Fruit fly (Drosophila melanogaster) Kc167 (cell line): ENCODE results near the gene N.

Experiments used
- Myc ChIP-seq: fragments of >200 bp; optimal IDR thresholded peaks from 2 replicates; lab custom pipeline; 2017; ENCODE audit warnings: missing external identifiers
- Sin3A ChIP-seq: fragments of >200 bp; optimal IDR thresholded peaks from 2 replicates; lab custom pipeline; 2018; ENCODE audit warnings: missing external identifiers
- h ChIP-seq: fragments of >200 bp; optimal IDR thresholded peaks from 3 replicates; lab custom pipeline; 2018; ENCODE audit warnings: missing external identifiers
- insv ChIP-seq: fragments of >200 bp; optimal IDR thresholded peaks from 3 replicates; lab custom pipeline; 2018; ENCODE audit warnings: missing external identifiers
- psq ChIP-seq: fragments of >200 bp; optimal IDR thresholded peaks from 2 replicates; lab custom pipeline; 2017; ENCODE audit warnings: missing external identifiers
- ttk ChIP-seq: sonication (Bioruptor generic); optimal IDR thresholded peaks from 2 replicates; lab custom pipeline; 2017; ENCODE audit warnings: missing external identifiers

The N gene

DNA sequence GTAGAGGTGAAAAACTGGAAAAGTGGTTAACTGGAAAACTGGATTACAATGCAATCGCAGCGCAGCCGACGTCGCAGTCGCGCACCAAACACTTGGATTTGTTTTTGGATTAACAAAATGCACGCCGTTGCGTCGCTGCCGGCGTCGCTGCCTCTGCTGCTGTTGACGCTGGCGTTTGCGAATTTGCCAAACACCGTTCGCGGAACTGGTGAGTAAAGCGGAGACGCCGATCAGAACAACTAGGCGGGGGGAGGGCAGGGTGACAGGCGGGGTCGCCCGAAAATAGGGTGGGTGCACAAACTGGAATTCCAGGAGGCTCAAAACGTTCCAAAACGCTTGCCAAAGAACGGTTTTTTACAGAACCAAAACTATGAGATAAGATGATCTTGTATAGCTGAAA, 950 bp downstream of the N start:
- TF ChIP-seq h: no peak

dm6 chrX:3136338-3137086, 1.8 kb downstream of the N start:
- TF ChIP-seq psq (lab: Kevin White, UChicago) (no peak), Sin3A (lab: Kevin White, UChicago) (no peak), h (no peak), ttk (lab: Kevin White, UChicago) (no peak), Myc (lab: Kevin White, UChicago) (no peak)

- TF ChIP-seq ttk (lab: Kevin White, UChicago) (no peak), insv (lab: Kevin White, UChicago) (no peak)
Observed at dm6 chrX:3137853-3138418, 3.3 kb downstream of the N start.

- no peak for TF ChIP-seq Myc (lab: Kevin White, UChicago)
Observed at dm6 chrX:3139961-3140360, 5.3 kb downstream of the N start.

DNA sequence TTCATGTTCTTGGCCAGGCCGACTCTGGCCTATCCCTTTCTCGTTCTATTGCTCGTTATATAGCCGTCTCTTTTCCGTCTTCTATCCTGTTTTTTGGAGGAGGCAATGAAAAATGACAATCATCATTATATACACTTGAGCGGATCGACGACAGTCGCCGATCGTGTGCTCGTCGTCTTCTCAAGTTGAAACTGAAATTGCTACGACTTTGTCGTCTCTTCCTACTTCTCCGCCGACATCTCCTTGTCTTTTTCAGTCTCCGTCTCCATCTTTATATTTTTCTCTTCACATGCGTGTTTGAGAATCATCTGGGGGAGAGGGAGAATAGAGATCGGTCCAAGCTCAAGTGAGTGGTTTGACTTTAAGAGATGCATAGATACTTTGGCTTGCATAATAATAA, 6.1 kb downstream of the N start:
- no peak for TF ChIP-seq insv (lab: Kevin White, UChicago)
- no peak for TF ChIP-seq ttk (lab: Kevin White, UChicago)
- TF ChIP-seq Sin3A (lab: Kevin White, UChicago): no peak
- no peak for TF ChIP-seq Myc (lab: Kevin White, UChicago)

DNA sequence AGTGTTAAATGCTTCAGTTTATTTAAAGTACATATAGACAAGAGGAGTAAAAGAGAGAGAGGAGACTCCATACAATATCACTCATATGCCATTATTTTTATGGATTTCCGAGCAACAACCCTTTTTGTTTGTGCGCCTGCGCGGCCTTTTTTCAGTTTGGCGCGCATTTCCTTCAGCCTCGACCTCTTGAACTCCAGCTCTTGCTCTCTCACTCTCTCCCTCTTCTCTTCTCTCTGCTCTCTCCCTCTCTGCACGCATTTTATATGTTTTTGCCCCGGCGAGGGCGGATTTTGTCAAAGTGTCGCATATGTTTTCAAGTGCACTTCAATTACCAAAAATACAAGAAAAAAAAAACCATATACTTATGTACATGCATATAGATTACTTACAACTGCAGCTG, 7.4 kb downstream of the N start:
- no peak for TF ChIP-seq insv (lab: Kevin White, UChicago)

DNA sequence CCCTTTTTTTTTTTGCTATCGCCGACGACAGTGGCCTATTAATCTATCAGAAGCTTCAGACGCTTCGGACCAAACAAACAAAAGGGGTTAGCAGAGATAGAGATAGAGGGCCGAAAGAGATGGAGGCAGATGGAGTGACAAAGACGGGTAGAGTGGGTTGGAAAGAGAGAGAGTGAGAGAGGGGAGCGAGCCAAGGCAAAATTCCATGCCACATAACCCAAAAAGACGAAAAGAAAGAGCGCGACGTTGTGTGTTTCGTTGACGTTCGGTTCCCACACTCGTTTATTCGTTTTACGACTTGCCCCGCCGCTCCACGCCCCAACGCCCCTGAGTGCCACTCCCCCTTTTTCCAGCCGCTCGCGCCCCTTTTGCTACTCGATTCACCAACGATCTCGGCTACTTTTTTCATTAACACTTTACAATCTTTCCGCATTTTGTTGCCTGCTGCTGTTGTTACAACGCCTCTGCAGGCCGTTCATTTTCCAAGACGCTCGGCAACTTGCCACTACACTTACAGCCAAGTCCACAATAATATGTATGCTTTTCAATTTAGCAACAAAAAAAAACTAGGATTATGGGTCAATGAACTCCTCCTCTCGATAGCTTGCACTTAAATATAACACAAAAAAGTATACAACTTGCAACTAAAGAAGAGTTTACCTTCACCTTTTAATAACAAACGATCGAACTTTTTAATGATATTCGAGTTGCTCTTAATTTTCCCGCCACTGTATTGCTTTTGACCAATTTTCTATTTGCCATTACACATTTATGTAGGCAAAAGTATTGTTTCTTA, 8.8 kb downstream of the N start:
- TF ChIP-seq ttk (lab: Kevin White, UChicago): no peak
- TF ChIP-seq insv (lab: Kevin White, UChicago): no peak
- no peak for TF ChIP-seq Myc (lab: Kevin White, UChicago)

DNA sequence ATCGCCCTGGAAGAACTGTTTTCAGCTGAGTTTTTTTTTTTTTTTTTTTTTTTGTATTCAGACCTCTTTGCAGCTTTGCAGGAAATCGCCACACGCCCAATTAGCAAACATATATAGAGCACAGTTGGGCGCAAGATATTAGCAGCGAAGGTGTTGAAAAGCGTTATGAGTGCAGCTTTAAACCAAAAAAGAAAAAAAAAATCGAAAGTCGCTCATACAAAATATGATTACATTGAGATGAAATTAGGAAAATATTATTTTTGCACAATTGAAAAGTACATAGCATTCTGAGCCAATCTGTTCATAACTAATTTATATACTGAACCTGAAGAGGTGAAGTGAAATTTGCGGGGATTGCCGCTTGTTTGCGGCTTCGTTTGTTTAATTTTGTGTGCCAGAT, 12.3 kb downstream of the N start:
- no peak for TF ChIP-seq Sin3A (lab: Kevin White, UChicago)
- no peak for TF ChIP-seq insv (lab: Kevin White, UChicago)
- no peak for TF ChIP-seq ttk (lab: Kevin White, UChicago)
- no peak for TF ChIP-seq Myc (lab: Kevin White, UChicago)
- no peak for TF ChIP-seq h
- TF ChIP-seq psq (lab: Kevin White, UChicago): no peak

- no peak for TF ChIP-seq h
Observed at dm6 chrX:3150655-3151486, 16.2 kb downstream of the N start.

DNA sequence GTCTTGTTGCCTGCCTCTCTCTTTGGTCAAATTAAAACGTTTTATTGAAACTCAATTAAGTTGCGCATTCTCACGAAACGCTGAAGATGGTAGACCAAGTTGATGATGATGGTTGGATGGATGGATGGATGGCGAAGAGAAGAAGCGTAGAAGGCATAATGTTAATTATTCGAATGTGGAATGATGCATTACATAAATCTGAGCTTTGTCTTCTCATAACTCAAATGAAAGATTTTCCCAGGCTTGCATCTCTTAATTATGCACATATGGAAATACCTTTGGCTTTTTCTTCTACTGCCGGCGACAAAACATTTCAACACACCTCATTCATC, 16.8 kb downstream of the N start:
- TF ChIP-seq insv (lab: Kevin White, UChicago) (no peak), Sin3A (lab: Kevin White, UChicago) (no peak), psq (lab: Kevin White, UChicago) (no peak), Myc (lab: Kevin White, UChicago) (no peak)

- no peak for TF ChIP-seq Myc (lab: Kevin White, UChicago)
- TF ChIP-seq insv (lab: Kevin White, UChicago): no peak
- TF ChIP-seq psq (lab: Kevin White, UChicago): no peak
- TF ChIP-seq h: no peak
- no peak for TF ChIP-seq Sin3A (lab: Kevin White, UChicago)
- TF ChIP-seq ttk (lab: Kevin White, UChicago): no peak
Observed at dm6 chrX:3152280-3152679, 17.6 kb downstream of the N start.

- no peak for TF ChIP-seq Sin3A (lab: Kevin White, UChicago)
- TF ChIP-seq h: no peak
- no peak for TF ChIP-seq psq (lab: Kevin White, UChicago)
- no peak for TF ChIP-seq ttk (lab: Kevin White, UChicago)
- no peak for TF ChIP-seq insv (lab: Kevin White, UChicago)
- TF ChIP-seq Myc (lab: Kevin White, UChicago): no peak
Observed at dm6 chrX:3157048-3157703, 22.5 kb downstream of the N start.
